Worm (Caenorhabditis elegans) whole organism, L4 larva: ENCODE measurements around the gene srxa-2.

Experiments used
- aly-2 ChIP-seq: sonication (generic microtip); optimal IDR thresholded peaks from 2 replicates; lab custom pipeline; 2018; ENCODE audit warnings: missing biosample characterization, missing genetic modification characterization
- ces-1 ChIP-seq: fragments of 150-350 bp; sonication (generic microtip); optimal IDR thresholded peaks from 4 replicates; lab custom pipeline; 2014; ENCODE audit warnings: missing biosample characterization, missing genetic modification reagents, missing genetic modification characterization
- lsy-2 ChIP-seq, 2 experiments: fragments of 150-350 bp in 1 of 2; sonication (generic microtip) in 1 of 2; optimal IDR thresholded peaks; 2 replicates each; lab custom pipeline; 2014 to 2017; ENCODE audit warnings: missing biosample characterization in 2 of 2, missing genetic modification characterization in 2 of 2
- unc-62 ChIP-seq, 3 experiments: fragments of 150-350 bp in 1 of 3; sonication (generic microtip); optimal IDR thresholded peaks in 2 of 3; peaks in 1 of 3; 1 replicate in 1 of 3; 2 replicates in 2 of 3; lab custom pipeline; 2014 to 2017; ENCODE audit warnings: missing biosample characterization in 3 of 3, missing genetic modification characterization in 3 of 3, missing genetic modification reagents in 3 of 3, missing genotype in 1 of 3

DNA sequence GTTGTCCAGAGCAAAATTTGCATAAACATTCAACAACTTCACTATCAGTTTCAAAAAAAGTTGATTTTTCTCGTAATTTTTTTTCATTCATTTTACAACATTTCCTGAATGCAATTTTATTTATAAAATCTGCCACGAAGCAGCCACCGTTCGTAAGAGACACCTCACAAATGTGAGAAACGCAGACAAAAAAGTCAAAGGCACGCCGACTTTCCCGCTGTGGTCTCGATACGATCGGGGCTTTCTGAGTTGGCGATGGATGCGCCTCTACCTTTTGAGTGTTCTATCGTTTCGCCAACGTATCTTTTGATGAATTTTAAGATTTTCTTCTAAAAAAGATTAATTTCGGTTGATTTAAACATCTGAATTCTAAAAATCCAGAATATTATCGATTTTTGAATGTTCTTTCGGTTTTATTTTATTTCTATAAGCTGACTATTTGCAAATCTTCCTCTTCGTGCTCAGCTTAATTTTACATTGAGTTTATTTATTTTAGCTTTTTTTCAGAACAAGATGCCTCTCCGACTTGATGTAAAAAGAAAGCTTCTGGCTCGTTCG, 36.1 kb downstream of the srxa-2 start, which contains the start of gene copb-2:
- TF ChIP-seq aly-2 (tag; lab: Kevin White, UChicago) (no peak), unc-62 (GFP tag; optimal IDR thresholded peaks at IDR 0.05 in 1 of 2; lab: Kevin White, UChicago) (no peak), unc-62 (tag; optimal IDR thresholded peaks at IDR 0.05; lab: Kevin White, UChicago) (no peak), lsy-2 (tag; optimal IDR thresholded peaks at IDR 0.05; lab: Kevin White, UChicago) (no peak), ces-1 (GFP tag; lab: Kevin White, UChicago) (no peak)
